Worm (Caenorhabditis elegans) whole organism, L2 larva: ENCODE data around the gene F41C3.8.

Experiments
- ama-1 ChIP-seq: fragments of 150-350 bp; optimal IDR thresholded peaks from 2 replicates; lab custom pipeline; 2018; ENCODE audit warnings: inconsistent platforms
- egl-27 ChIP-seq: sonication (generic microtip); optimal IDR thresholded peaks from 3 replicates; lab custom pipeline; 2017; ENCODE audit warnings: missing biosample characterization, missing genetic modification reagents, missing genetic modification characterization
- fos-1 ChIP-seq: fragments of 150-350 bp; optimal IDR thresholded peaks from 2 replicates; lab custom pipeline; 2014; ENCODE audit warnings: missing biosample characterization, missing genetic modification characterization
- gmeb-1 ChIP-seq: fragments of 150-350 bp; optimal IDR thresholded peaks from 2 replicates; lab custom pipeline; 2014; ENCODE audit warnings: missing biosample characterization, missing genetic modification characterization
- lin-39 ChIP-seq: fragments of 150-350 bp; optimal IDR thresholded peaks from 2 replicates; lab custom pipeline; 2014; ENCODE audit warnings: missing biosample characterization, missing genetic modification reagents, missing genetic modification characterization
- mbf-1 ChIP-seq: sonication (generic microtip); optimal IDR thresholded peaks from 2 replicates; lab custom pipeline; 2017; ENCODE audit warnings: missing biosample characterization, missing genetic modification characterization
- nhr-10 ChIP-seq: sonication (generic microtip); optimal IDR thresholded peaks from 2 replicates; lab custom pipeline; 2017; ENCODE audit warnings: missing biosample characterization, missing genetic modification characterization
- nhr-11 ChIP-seq: fragments of 150-350 bp; optimal IDR thresholded peaks from 2 replicates; lab custom pipeline; 2014; ENCODE audit warnings: missing biosample characterization, missing genetic modification characterization
- nhr-12 ChIP-seq: fragments of 150-350 bp; optimal IDR thresholded peaks from 2 replicates; lab custom pipeline; 2014; ENCODE audit warnings: missing biosample characterization, missing genetic modification characterization
- nhr-77 ChIP-seq: fragments of 150-350 bp; optimal IDR thresholded peaks from 2 replicates; lab custom pipeline; 2014; ENCODE audit warnings: missing biosample characterization, missing genetic modification characterization
- unc-39 ChIP-seq: fragments of 150-350 bp; optimal IDR thresholded peaks from 2 replicates; lab custom pipeline; 2014; ENCODE audit warnings: missing biosample characterization, missing genetic modification characterization
- unc-62 ChIP-seq: fragments of 150-350 bp; optimal IDR thresholded peaks from 2 replicates; lab custom pipeline; 2014; ENCODE audit warnings: missing biosample characterization, missing genetic modification reagents, missing genetic modification characterization
- zag-1 ChIP-seq: fragments of 150-350 bp; optimal IDR thresholded peaks from 2 replicates; lab custom pipeline; 2014; ENCODE audit warnings: missing biosample characterization, missing genetic modification characterization
- ztf-11 ChIP-seq: sonication (generic microtip); optimal IDR thresholded peaks from 2 replicates; lab custom pipeline; 2017; ENCODE audit warnings: missing biosample characterization, missing genetic modification characterization

DNA sequence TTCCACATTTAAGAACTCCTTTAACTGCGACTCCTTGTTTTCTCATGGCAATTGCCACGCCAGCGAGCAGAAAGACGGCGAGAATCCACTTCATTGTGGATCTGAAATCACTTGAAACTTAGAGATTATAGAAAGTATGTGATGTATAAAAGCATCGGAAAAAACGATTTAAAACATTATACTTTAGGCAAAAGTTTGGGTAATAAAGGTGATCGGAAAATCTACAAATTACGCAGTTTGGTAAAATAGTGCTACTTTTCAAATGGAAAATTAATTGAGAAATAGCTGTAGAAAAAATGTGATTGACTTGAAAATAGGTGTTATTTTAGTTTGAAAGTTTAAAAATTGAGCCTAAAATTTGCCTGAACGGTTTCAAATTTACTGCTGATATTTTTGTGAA lies 11.9 kb downstream of the F41C3.8 start, which contains the start of gene ttr-41:
- no peak for TF ChIP-seq nhr-10 (tag; lab: Kevin White, UChicago)
- TF ChIP-seq nhr-77, result no peak
- no peak for TF ChIP-seq nhr-11 (tag; lab: Kevin White, UChicago)
- no peak for TF ChIP-seq zag-1 (tag; lab: Kevin White, UChicago)
- TF ChIP-seq nhr-12 (tag; lab: Kevin White, UChicago), result no peak
- TF ChIP-seq fos-1 (tag; lab: Kevin White, UChicago), result no peak
- no peak for TF ChIP-seq ztf-11 (tag; lab: Kevin White, UChicago)
- no peak for TF ChIP-seq lin-39 (tag; lab: Kevin White, UChicago)
- no peak for TF ChIP-seq ama-1 (lab: Kevin White, UChicago)
- TF ChIP-seq unc-62, result no peak
- TF ChIP-seq unc-39 (tag; lab: Kevin White, UChicago), result no peak
- no peak for TF ChIP-seq mbf-1 (tag; lab: Kevin White, UChicago)
- no peak for TF ChIP-seq egl-27
- TF ChIP-seq gmeb-1, result no peak
